Fruit fly (Drosophila melanogaster) whole organism, embryonic: ENCODE measurements around the gene form3.

ENCODE experiments used
- ATbp ChIP-seq: fragments of 200-800 bp; sonication (Bioruptor generic); optimal IDR thresholded peaks from 2 replicates; lab custom pipeline; 2017; ENCODE audit warnings: missing biosample characterization, mild to moderate bottlenecking, missing genetic modification characterization, missing genetic modification reagents
- B-H1 ChIP-seq: fragments of 200-800 bp; sonication (Bioruptor generic); IDR thresholded peaks from 3 replicates; pipeline ENCODE4 v1.3.6; 2022; ENCODE audit warnings: missing biosample characterization, missing genetic modification characterization
- Bteb2 ChIP-seq: fragments of 200-800 bp; sonication (Bioruptor generic); optimal IDR thresholded peaks from 2 replicates; lab custom pipeline; 2016; ENCODE audit warnings: missing biosample characterization, missing genetic modification characterization
- CG10431 ChIP-seq: fragments of 200-800 bp; sonication (Bioruptor generic); optimal IDR thresholded peaks from 3 replicates; lab custom pipeline; 2018; ENCODE audit warnings: missing biosample characterization, mild to moderate bottlenecking, missing genetic modification characterization
- CG11504 ChIP-seq: fragments of 200-800 bp; sonication (Bioruptor generic); optimal IDR thresholded peaks from 3 replicates; lab custom pipeline; 2019; ENCODE audit warnings: missing biosample characterization, mild to moderate bottlenecking, missing genetic modification characterization, moderate library complexity
- CG13296 ChIP-seq: fragments of 200-800 bp; sonication (Bioruptor generic); optimal IDR thresholded peaks from 3 replicates; lab custom pipeline; 2018; ENCODE audit warnings: missing biosample characterization, mild to moderate bottlenecking, missing genetic modification characterization
- CG15479 ChIP-seq: fragments of 200-800 bp; sonication (Bioruptor generic); optimal IDR thresholded peaks from 3 replicates; lab custom pipeline; 2019; ENCODE audit warnings: missing biosample characterization, mild to moderate bottlenecking, missing genetic modification characterization, moderate library complexity
- CG17359 ChIP-seq: fragments of 200-800 bp; sonication (Bioruptor generic); optimal IDR thresholded peaks from 3 replicates; lab custom pipeline; 2018; ENCODE audit warnings: missing biosample characterization, mild to moderate bottlenecking, missing genetic modification characterization, moderate library complexity
- CG17385 ChIP-seq: fragments of 200-800 bp; sonication (Bioruptor generic); optimal IDR thresholded peaks from 3 replicates; lab custom pipeline; 2018; ENCODE audit warnings: missing biosample characterization, mild to moderate bottlenecking, missing genetic modification characterization
- CG18262 ChIP-seq: fragments of 200-800 bp; optimal IDR thresholded peaks from 3 replicates; lab custom pipeline; 2019; ENCODE audit warnings: missing biosample characterization, mild to moderate bottlenecking, missing genetic modification characterization, moderate library complexity
- CG2712 ChIP-seq: fragments of 200-800 bp; optimal IDR thresholded peaks from 3 replicates; lab custom pipeline; 2019; ENCODE audit warnings: missing biosample characterization, mild to moderate bottlenecking, missing genetic modification characterization, moderate library complexity
- CG31441 ChIP-seq: fragments of 200-800 bp; sonication (Bioruptor generic); IDR thresholded peaks from 2 replicates; pipeline ENCODE4 v1.3.6; 2022; ENCODE audit warnings: missing biosample characterization, missing genetic modification characterization
- CG3407 ChIP-seq: fragments of 200-800 bp; sonication (Bioruptor generic); optimal IDR thresholded peaks from 2 replicates; lab custom pipeline; 2018; ENCODE audit warnings: missing biosample characterization, mild to moderate bottlenecking, missing genetic modification characterization
- CG3995 ChIP-seq: fragments of 200-800 bp; sonication (Bioruptor generic); optimal IDR thresholded peaks from 3 replicates; lab custom pipeline; 2016; ENCODE audit warnings: missing biosample characterization, missing genetic modification characterization
- CG6689 ChIP-seq: fragments of 200-800 bp; sonication (Bioruptor generic); IDR thresholded peaks from 2 replicates; pipeline ENCODE4 v1.3.6; 2022; ENCODE audit warnings: missing biosample characterization, missing genetic modification characterization
- CG7372 ChIP-seq: fragments of 200-800 bp; sonication (Bioruptor generic); IDR thresholded peaks from 2 replicates; pipeline ENCODE4 v1.3.6; 2022; ENCODE audit warnings: missing biosample characterization, missing genetic modification characterization
- CG8089 ChIP-seq: fragments of 200-800 bp; sonication (Bioruptor generic); optimal IDR thresholded peaks from 3 replicates; lab custom pipeline; 2016; ENCODE audit warnings: missing biosample characterization, missing genetic modification characterization
- Dip3 ChIP-seq: fragments of 200-800 bp; sonication (Bioruptor generic); optimal IDR thresholded peaks from 3 replicates; lab custom pipeline; 2016; ENCODE audit warnings: missing biosample characterization, missing genetic modification characterization
- ERR ChIP-seq: fragments of 200-800 bp; sonication (Bioruptor generic); optimal IDR thresholded peaks from 2 replicates; lab custom pipeline; 2016; ENCODE audit warnings: missing biosample characterization, missing genetic modification characterization
- Fer3 ChIP-seq: fragments of 200-800 bp; sonication (Bioruptor generic); optimal IDR thresholded peaks from 2 replicates; lab custom pipeline; 2018; ENCODE audit warnings: missing biosample characterization, mild to moderate bottlenecking, missing genetic modification characterization, moderate library complexity
- H15 ChIP-seq: fragments of 200-800 bp; sonication (Bioruptor generic); IDR thresholded peaks from 3 replicates; pipeline ENCODE4 v1.3.6; 2022; ENCODE audit warnings: missing biosample characterization, missing genetic modification characterization
- Hand ChIP-seq: fragments of 200-800 bp; sonication (Bioruptor generic); optimal IDR thresholded peaks from 2 replicates; lab custom pipeline; 2017; ENCODE audit warnings: mild to moderate bottlenecking, missing biosample characterization, missing genetic modification reagents, missing genetic modification characterization
- Hmr ChIP-seq: fragments of 200-800 bp; sonication (Bioruptor generic); optimal IDR thresholded peaks from 3 replicates; lab custom pipeline; 2017; ENCODE audit warnings: mild to moderate bottlenecking, missing biosample characterization, missing genetic modification reagents, missing genetic modification characterization
- Hsf ChIP-seq: fragments of 200-800 bp; sonication (Bioruptor generic); optimal IDR thresholded peaks from 3 replicates; lab custom pipeline; 2016; ENCODE audit warnings: missing biosample characterization, missing genetic modification characterization
- Kr ChIP-seq: fragments of 200-800 bp; sonication (Bioruptor generic); optimal IDR thresholded peaks from 2 replicates; lab custom pipeline; 2017; ENCODE audit warnings: missing biosample characterization, mild to moderate bottlenecking, missing genetic modification characterization
- Mad ChIP-seq: fragments of 200-800 bp; sonication (Bioruptor generic); optimal IDR thresholded peaks from 2 replicates; lab custom pipeline; 2016; ENCODE audit warnings: missing biosample characterization, missing genetic modification characterization
- Meics ChIP-seq: fragments of 200-800 bp; sonication (Bioruptor generic); optimal IDR thresholded peaks from 2 replicates; lab custom pipeline; 2017; ENCODE audit warnings: missing biosample characterization, mild to moderate bottlenecking, missing genetic modification characterization
- NC2α ChIP-seq: fragments of 200-800 bp; sonication (Bioruptor generic); optimal IDR thresholded peaks from 2 replicates; lab custom pipeline; 2016; ENCODE audit warnings: missing biosample characterization, missing genetic modification characterization
- Oli ChIP-seq: fragments of 200-800 bp; sonication (Bioruptor generic); optimal IDR thresholded peaks from 2 replicates; lab custom pipeline; 2018; ENCODE audit warnings: missing biosample characterization, mild to moderate bottlenecking, missing genetic modification characterization, moderate library complexity
- Ptx1 ChIP-seq: fragments of 200-800 bp; sonication (Bioruptor generic); IDR thresholded peaks from 2 replicates; pipeline ENCODE4 v1.3.6; 2022; ENCODE audit warnings: missing biosample characterization, missing genetic modification characterization
- Sox102F ChIP-seq: fragments of 200-800 bp; sonication (Bioruptor generic); optimal IDR thresholded peaks from 2 replicates; lab custom pipeline; 2018; ENCODE audit warnings: missing biosample characterization, mild to moderate bottlenecking, missing genetic modification characterization, moderate library complexity
- Xrp1 ChIP-seq: fragments of 200-800 bp; sonication (Bioruptor generic); IDR thresholded peaks from 2 replicates; pipeline ENCODE4 v1.3.6; 2022; ENCODE audit warnings: missing biosample characterization, missing genetic modification characterization
- bowl ChIP-seq: fragments of 200-800 bp; sonication (Bioruptor generic); IDR thresholded peaks from 2 replicates; pipeline ENCODE4 v1.3.6; 2022; ENCODE audit warnings: missing biosample characterization, missing genetic modification characterization
- bsh ChIP-seq, 2 experiments: fragments of 200-800 bp; sonication (Bioruptor generic); optimal IDR thresholded peaks; 2 replicates each; lab custom pipeline; 2017 to 2018; ENCODE audit warnings: mild to moderate bottlenecking in 2 of 2, missing biosample characterization in 2 of 2, missing genetic modification characterization in 2 of 2, moderate library complexity in 1 of 2
- cad ChIP-seq: fragments of >200 bp; optimal IDR thresholded peaks from 2 replicates; lab custom pipeline; 2017; ENCODE audit warnings: missing biosample characterization, missing genetic modification characterization
- cato ChIP-seq: fragments of 200-800 bp; sonication (Bioruptor generic); optimal IDR thresholded peaks from 2 replicates; lab custom pipeline; 2016; ENCODE audit warnings: missing biosample characterization, missing genetic modification characterization, borderline replicate concordance
- dmrt99B ChIP-seq: fragments of 200-800 bp; sonication (Bioruptor generic); optimal IDR thresholded peaks from 2 replicates; lab custom pipeline; 2018; ENCODE audit warnings: missing biosample characterization, mild to moderate bottlenecking, missing genetic modification characterization, moderate library complexity
- fd96Cb ChIP-seq: fragments of 200-800 bp; sonication (Bioruptor generic); optimal IDR thresholded peaks from 2 replicates; lab custom pipeline; 2018; ENCODE audit warnings: missing biosample characterization, mild to moderate bottlenecking, missing genetic modification characterization, moderate library complexity
- gcm2 ChIP-seq: fragments of 200-800 bp; sonication (Bioruptor generic); optimal IDR thresholded peaks from 2 replicates; lab custom pipeline; 2016; ENCODE audit warnings: missing biosample characterization, missing genetic modification characterization
- grau ChIP-seq: fragments of 200-800 bp; optimal IDR thresholded peaks from 3 replicates; lab custom pipeline; 2019; ENCODE audit warnings: missing biosample characterization, mild to moderate bottlenecking, missing genetic modification characterization, moderate library complexity
- ham ChIP-seq: fragments of 200-800 bp; sonication (Bioruptor generic); IDR thresholded peaks from 2 replicates; pipeline ENCODE4 v1.3.6; 2022; ENCODE audit warnings: missing biosample characterization, missing genetic modification characterization
- lab ChIP-seq: fragments of 200-800 bp; sonication (Bioruptor generic); optimal IDR thresholded peaks from 3 replicates; lab custom pipeline; 2017; ENCODE audit warnings: missing biosample characterization, missing genetic modification characterization, mild to moderate bottlenecking, moderate library complexity, missing genetic modification reagents
- nmo ChIP-seq: fragments of 200-800 bp; sonication (Bioruptor generic); optimal IDR thresholded peaks from 2 replicates; lab custom pipeline; 2018; ENCODE audit warnings: missing biosample characterization, mild to moderate bottlenecking, missing genetic modification characterization, moderate library complexity
- sens ChIP-seq: fragments of 200-800 bp; sonication (Bioruptor generic); peaks from one replicate; lab custom pipeline; 2016; ENCODE audit warnings: missing biosample characterization, missing genetic modification characterization
- sisA ChIP-seq: fragments of 200-800 bp; sonication (Bioruptor generic); IDR thresholded peaks from 2 replicates; pipeline ENCODE4 v1.3.6; 2022; ENCODE audit warnings: missing biosample characterization, missing genetic modification characterization
- slbo ChIP-seq: fragments of 200-800 bp; sonication (Bioruptor generic); IDR thresholded peaks from 2 replicates; pipeline ENCODE4 v1.3.6; 2022; ENCODE audit warnings: missing biosample characterization, missing genetic modification characterization
- slp2 ChIP-seq: fragments of 200-800 bp; sonication (Bioruptor generic); optimal IDR thresholded peaks from 2 replicates; lab custom pipeline; 2016; ENCODE audit warnings: missing biosample characterization, missing genetic modification characterization
- tap ChIP-seq: fragments of 200-800 bp; optimal IDR thresholded peaks from 3 replicates; lab custom pipeline; 2019; ENCODE audit warnings: missing biosample characterization, mild to moderate bottlenecking, missing genetic modification characterization, moderate library complexity
- twi ChIP-seq: fragments of 200-800 bp; optimal IDR thresholded peaks from 2 replicates; lab custom pipeline; 2019; ENCODE audit warnings: missing biosample characterization, mild to moderate bottlenecking, missing genetic modification characterization, moderate library complexity
- unpg ChIP-seq: fragments of 200-800 bp; sonication (Bioruptor generic); optimal IDR thresholded peaks from 3 replicates; lab custom pipeline; 2018; ENCODE audit warnings: missing biosample characterization, mild to moderate bottlenecking, missing genetic modification characterization, moderate library complexity
- wdn ChIP-seq: fragments of 200-800 bp; sonication (Bioruptor generic); IDR thresholded peaks from 2 replicates; pipeline ENCODE4 v1.3.6; 2022; ENCODE audit warnings: missing biosample characterization, missing genetic modification characterization

The form3 gene

DNA sequence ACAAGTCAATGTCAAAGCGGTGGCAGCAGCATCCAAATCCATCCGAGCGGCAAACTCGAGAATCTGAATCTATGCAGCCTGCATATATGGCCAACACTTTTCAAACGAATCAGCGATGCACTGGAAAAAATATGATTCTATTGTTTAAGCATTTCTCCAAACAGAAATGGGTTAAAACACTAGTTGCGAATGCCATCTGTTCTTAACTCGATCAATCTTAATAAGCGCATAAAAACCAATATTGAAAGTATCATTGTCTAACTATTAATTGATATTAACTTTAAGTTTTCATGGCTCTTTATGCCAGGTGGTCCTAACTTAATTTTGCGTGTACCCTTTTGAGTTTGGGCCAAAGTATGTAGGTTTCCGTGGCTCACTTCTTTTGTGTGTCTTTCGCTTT is 11.1 kb downstream of the form3 start:
- TF ChIP-seq gcm2 (GFP tag; lab: Kevin White, UChicago) = no peak
- TF ChIP-seq B-H1 (GFP tag; lab: Robert Waterston, UW) = no peak
- TF ChIP-seq fd96Cb (tag; lab: Kevin White, UChicago) = no peak
- no peak for TF ChIP-seq Hand (GFP tag; lab: Kevin White, UChicago)
- TF ChIP-seq CG17385 (GFP tag; lab: Kevin White, UChicago) = no peak
- TF ChIP-seq Mad (GFP tag; lab: Kevin White, UChicago) = no peak
- TF ChIP-seq CG8089 = no peak
- TF ChIP-seq lab (GFP tag; lab: Kevin White, UChicago) = peak; percentile 2
- peak; percentile 38 for TF ChIP-seq Oli (tag; lab: Kevin White, UChicago)
- TF ChIP-seq Dip3 = no peak
- TF ChIP-seq Sox102F = peak; percentile 49
- no peak for TF ChIP-seq twi (tag; lab: Kevin White, UChicago)
- peak; percentile 25 for TF ChIP-seq CG18262
- no peak for TF ChIP-seq cato (GFP tag; lab: Kevin White, UChicago)
- TF ChIP-seq Xrp1 (GFP tag; lab: Robert Waterston, UW) = 0 out of 2 replicates have a peak, but pooled peaks have one; percentile 13
- no peak for TF ChIP-seq CG3995 (GFP tag; lab: Kevin White, UChicago)
- no peak for TF ChIP-seq NC2α (GFP tag; lab: Kevin White, UChicago)
- TF ChIP-seq sens (GFP tag; lab: Kevin White, UChicago) = peak; percentile 64
- peak; percentile 43; the same call in 1 of the 2 replicates for TF ChIP-seq CG31441 (GFP tag; lab: Robert Waterston, UW)
- TF ChIP-seq CG11504 = peak; percentile 59
- no peak for TF ChIP-seq CG15479 (GFP tag; lab: Kevin White, UChicago)
- TF ChIP-seq tap = no peak
- no peak for TF ChIP-seq Kr (GFP tag; lab: Kevin White, UChicago)
- TF ChIP-seq CG2712 = peak; percentile 17
- TF ChIP-seq CG7372 (GFP tag; lab: Robert Waterston, UW) = no peak
- TF ChIP-seq CG6689 (GFP tag; lab: Robert Waterston, UW) = 0 out of 2 replicates have a peak, but pooled peaks have one; percentile 13
- TF ChIP-seq cad (GFP tag; lab: Kevin White, UChicago) = no peak
- TF ChIP-seq H15 = no peak
- no peak for TF ChIP-seq Bteb2
- TF ChIP-seq nmo (GFP tag; lab: Kevin White, UChicago) = peak; percentile 3
- no peak for TF ChIP-seq ham
- no peak for TF ChIP-seq Hmr (GFP tag; lab: Kevin White, UChicago)
- TF ChIP-seq bowl = no peak
- TF ChIP-seq slbo (GFP tag; lab: Robert Waterston, UW) = no peak
- peak; percentile 33; the same call in 1 of the 2 replicates for TF ChIP-seq Ptx1
- no peak for TF ChIP-seq Hsf
- no peak for TF ChIP-seq wdn (GFP tag; lab: Robert Waterston, UW)
- TF ChIP-seq ATbp (GFP tag; lab: Kevin White, UChicago) = peak; percentile 38
- peak in 1 of 2 experiments; percentile 37 for TF ChIP-seq bsh (GFP tag; optimal IDR thresholded peaks at IDR 0.05; lab: Kevin White, UChicago)
- peak; percentile 18 for TF ChIP-seq CG17359 (tag; lab: Kevin White, UChicago)
- peak; percentile 50 for TF ChIP-seq dmrt99B (tag; lab: Kevin White, UChicago)
- peak; percentile 17 for TF ChIP-seq grau (tag; lab: Kevin White, UChicago)
- peak; percentile 5 for TF ChIP-seq unpg (GFP tag; lab: Kevin White, UChicago)
- no peak for TF ChIP-seq Fer3 (tag; lab: Kevin White, UChicago)
- 0 out of 2 replicates have a peak, but pooled peaks have one; percentile 8 for TF ChIP-seq sisA (GFP tag; lab: Robert Waterston, UW)
- TF ChIP-seq slp2 = no peak
- TF ChIP-seq Meics (GFP tag; lab: Kevin White, UChicago) = no peak
- peak; percentile 3 for TF ChIP-seq CG3407
- no peak for TF ChIP-seq CG10431 (GFP tag; lab: Kevin White, UChicago)
- TF ChIP-seq ERR = no peak
- no peak for TF ChIP-seq CG13296
